Worm (Caenorhabditis elegans) whole organism, dauer: ENCODE results near the gene pqn-31.

ENCODE experiments used
- unc-62 ChIP-seq: sonication (generic microtip); optimal IDR thresholded peaks from 2 replicates; lab custom pipeline; 2017; ENCODE audit warnings: missing biosample characterization, missing genetic modification reagents, missing genetic modification characterization

Gene pqn-31

ce11 chrV:9109281-9109680 is at the start of gene pqn-31:
Gene pqn-31, plus strand, starts transcription at chrV:9109581.
- TF ChIP-seq unc-62 (GFP tag; lab: Kevin White, UChicago): no peak

ce11 chrV:9062341-9062740 is 47.0 kb upstream of the pqn-31 start, which contains the start of gene C25E10.12:
Gene C25E10.12, minus strand, starts transcription at chrV:9062441.
- no peak for TF ChIP-seq unc-62 (GFP tag; lab: Kevin White, UChicago)

- no peak for TF ChIP-seq unc-62 (GFP tag; lab: Kevin White, UChicago)
These were observed 46.2 kb upstream of the pqn-31 start for ce11 chrV:9063134-9063533.

ce11 chrV:9065001-9065400 is 44.4 kb upstream of the pqn-31 start:
- TF ChIP-seq unc-62 (GFP tag; lab: Kevin White, UChicago): no peak

DNA sequence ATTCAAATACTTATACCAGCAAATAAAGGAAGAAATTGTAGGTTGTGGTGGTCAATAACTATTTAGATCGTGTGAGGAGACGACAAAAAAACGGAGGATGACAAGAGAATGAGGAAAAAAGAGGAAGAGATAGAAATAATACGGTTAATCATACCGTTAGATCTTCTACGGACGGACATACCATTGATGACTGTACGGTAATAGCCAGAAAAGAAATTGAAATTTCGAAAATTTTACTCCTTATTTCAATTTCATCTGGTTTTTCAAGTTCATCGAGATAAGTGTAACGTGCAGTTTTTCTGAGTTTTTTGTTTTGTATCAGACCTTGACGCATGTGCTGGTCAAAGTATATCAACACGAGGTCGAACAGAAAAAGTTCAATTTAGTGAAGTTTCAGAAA is 43.5 kb upstream of the pqn-31 start:
- no peak for TF ChIP-seq unc-62 (GFP tag; lab: Kevin White, UChicago)

DNA sequence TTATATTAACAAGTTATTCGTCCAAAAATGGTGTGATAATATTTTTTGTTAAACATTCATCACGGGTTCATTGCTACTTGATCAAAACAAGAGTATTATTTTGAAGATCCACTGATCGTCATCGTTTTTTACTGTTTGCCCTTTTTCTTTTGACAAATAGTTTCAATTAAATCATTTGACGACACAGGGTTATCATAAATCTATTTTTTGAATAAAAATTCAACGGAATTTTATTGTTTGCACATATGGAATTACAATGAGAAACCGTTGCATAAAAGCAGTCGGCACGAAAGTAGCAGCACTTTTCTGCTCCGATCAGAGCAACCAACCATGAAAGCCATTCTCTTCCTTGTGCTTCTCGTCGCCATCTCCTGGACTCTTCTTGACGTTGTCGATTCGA is 41.7 kb upstream of the pqn-31 start, which contains the start of gene fip-2:
fip-2 (plus strand) TSS at position 301 of the 400 bp plus-strand sequence.
- TF ChIP-seq unc-62 (GFP tag; lab: Kevin White, UChicago): no peak

DNA sequence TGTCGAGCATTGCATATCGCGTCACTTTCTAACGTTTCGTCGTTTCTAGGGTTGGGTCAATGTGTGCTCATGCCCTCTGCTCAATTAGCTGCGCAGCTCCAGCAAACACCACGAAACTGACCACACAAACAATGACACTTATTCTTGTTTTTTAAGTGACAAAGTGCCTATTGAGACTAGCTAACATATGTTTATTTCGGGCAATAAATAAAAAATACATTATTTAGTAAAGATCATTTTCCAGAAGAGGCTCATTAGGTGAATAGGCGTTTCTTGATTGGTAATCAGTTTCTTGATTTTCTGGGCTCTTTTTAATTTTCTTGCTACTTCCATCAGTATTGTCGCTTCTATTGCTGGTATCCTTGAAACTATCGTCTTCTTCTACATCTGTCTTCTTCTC is 39.7 kb upstream of the pqn-31 start, which contains the start of gene T27E4.5:
T27E4.5 (minus strand) TSS at position 101 of the 400 bp plus-strand sequence.
- no peak for TF ChIP-seq unc-62 (GFP tag; lab: Kevin White, UChicago)

DNA sequence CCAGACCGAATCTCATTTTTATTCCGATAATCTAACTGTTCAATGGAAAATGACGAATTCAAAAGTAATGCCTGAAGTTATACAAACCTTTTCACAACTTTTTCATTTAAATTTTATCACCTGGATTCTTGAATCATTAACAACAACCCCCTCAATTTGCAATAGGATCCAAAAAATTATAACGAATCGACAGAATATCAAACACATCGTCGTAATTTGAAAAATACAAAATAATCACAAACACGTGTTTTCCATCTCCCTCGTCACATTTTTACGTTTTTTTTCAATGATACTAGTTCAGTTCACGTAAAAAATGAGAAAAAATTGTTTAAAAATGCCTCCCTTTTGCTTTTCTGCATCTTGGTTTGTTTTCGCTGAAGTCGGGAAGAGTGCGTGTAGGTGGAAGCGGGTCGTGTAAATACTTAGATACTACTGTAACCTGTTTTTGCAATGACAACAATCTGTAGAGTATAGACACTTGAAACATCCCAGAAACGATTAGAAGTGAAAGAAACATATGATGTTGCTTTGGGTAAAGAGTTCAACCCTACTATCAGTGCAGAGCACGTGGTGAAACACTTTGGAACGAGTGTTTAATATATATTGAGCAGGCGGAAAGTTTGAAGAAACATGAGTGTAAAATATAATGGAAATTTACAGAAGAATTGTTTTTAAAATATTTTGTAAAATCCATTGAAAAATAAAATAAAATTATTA is 35.9 kb upstream of the pqn-31 start, which contains the start of gene oac-50:
oac-50 (minus strand) TSS at position 219 of the 717 bp plus-strand sequence.
- no peak for TF ChIP-seq unc-62 (GFP tag; lab: Kevin White, UChicago)

ce11 chrV:9074360-9074834 is 35.0 kb upstream of the pqn-31 start:
- no peak for TF ChIP-seq unc-62 (GFP tag; lab: Kevin White, UChicago)

DNA sequence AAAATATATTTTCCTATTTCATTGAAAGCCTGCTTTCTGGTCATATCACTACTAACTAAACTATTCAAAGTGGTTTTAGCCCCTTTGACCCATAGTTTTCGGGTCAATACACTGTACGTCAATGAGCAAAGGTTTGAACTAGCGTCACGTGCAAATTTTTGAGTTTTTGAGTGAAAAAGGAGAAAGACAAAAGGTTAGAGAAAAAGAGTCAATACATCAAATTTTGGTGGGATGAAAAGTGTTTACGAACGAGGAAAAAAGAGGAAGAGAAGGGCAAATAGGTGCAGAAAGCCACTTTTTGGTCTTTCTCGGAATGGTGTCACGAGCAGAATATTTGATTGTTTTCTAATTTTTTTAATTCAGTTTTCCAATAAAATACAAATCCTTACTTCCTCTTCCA is 33.6 kb upstream of the pqn-31 start:
- no peak for TF ChIP-seq unc-62 (GFP tag; lab: Kevin White, UChicago)

DNA sequence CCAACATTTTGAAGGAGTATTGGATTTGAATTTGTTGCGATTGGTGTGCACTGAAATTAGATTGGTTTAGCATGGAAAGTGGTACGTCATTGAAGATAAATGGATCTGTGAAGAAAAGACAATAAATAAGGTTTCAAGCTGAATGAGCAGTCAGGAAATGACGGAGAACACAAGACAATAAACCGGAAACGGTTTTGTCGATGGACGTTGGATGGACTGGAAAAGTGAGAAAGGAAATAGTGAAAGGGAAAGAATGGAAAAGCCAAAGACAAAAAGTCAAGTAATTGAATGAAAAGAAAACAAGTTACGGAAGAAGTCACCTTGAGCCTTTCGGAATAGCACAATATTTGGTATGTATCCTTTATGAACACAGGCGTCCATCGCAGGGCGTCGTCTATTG is 33.1 kb upstream of the pqn-31 start, which contains the start of gene T27E4.7:
T27E4.7 (minus strand) TSS at position 50 of the 400 bp plus-strand sequence.
- no peak for TF ChIP-seq unc-62 (GFP tag; lab: Kevin White, UChicago)

- TF ChIP-seq unc-62 (GFP tag; lab: Kevin White, UChicago): no peak
These were observed 31.3 kb upstream of the pqn-31 start for ce11 chrV:9078067-9078581.

DNA sequence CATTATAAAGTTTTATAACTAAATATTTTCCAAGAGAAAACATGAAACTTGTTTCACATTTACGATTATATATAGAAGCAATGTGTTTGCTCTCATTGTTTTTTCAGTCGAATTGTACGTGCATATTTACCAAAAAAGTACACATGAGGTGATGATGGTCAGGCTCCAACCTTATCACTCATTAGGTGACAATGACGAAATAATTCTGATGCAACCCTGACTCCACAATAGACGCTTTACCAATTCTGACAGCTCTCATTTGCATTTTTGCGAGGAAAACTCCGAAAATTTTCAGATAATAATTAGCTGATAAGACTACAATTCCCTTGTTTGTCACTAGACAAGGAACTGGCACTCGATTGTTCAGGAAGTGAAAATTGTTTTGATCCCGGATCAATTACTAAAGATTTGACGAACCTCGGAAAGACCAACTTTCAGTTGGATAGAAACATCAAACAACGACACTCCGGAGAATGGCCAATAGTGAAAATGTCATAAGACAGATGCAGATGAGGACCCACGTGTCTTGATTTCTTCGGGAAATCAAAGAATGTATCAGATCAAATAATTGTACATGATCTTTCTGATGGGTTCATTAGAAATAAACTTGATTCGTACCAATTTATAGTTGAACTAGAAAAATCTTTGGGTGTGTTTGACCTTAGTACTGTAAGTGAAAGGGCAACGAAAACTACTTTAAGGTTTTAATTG is 30.4 kb upstream of the pqn-31 start:
- TF ChIP-seq unc-62 (GFP tag; lab: Kevin White, UChicago): no peak

- TF ChIP-seq unc-62 (GFP tag; lab: Kevin White, UChicago): no peak
These were observed 29.4 kb upstream of the pqn-31 start for ce11 chrV:9079965-9080432.

- TF ChIP-seq unc-62 (GFP tag; lab: Kevin White, UChicago): no peak
These were observed 28.0 kb upstream of the pqn-31 start for ce11 chrV:9081410-9081809.

DNA sequence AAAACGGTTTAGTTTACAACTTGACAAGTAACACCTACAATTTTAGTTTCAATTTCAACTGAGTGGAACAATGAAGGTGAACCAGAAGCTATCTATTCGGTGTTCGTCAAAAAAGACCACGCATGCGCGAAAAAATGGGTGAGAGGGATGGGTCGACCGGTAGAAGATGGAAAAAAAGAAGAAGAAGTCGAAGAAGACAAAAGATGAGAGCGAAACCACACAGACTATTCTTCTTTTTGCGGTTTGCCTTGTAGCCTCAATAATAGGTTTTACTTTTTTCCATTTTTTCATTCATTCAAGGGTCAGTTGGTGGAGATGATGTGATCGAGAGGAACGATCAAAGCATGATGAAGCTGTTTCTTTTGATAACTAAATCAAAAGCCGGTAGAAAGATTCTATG is 27.0 kb upstream of the pqn-31 start:
- no peak for TF ChIP-seq unc-62 (GFP tag; lab: Kevin White, UChicago)
